Fruit fly (Drosophila melanogaster) whole organism, wandering third instar larva: ENCODE data around the gene Fum3.

ENCODE experiments used
- psq ChIP-seq: fragments of 200-800 bp; sonication (Bioruptor generic); optimal IDR thresholded peaks from 3 replicates; lab custom pipeline; 2017; ENCODE audit warnings: missing biosample characterization, mild to moderate bottlenecking, missing genetic modification characterization, moderate library complexity
- usp ChIP-seq: fragments of >200 bp; optimal IDR thresholded peaks from 2 replicates; lab custom pipeline; 2017; ENCODE audit warnings: missing biosample characterization, missing genetic modification characterization
- woc ChIP-seq: sonication (Bioruptor generic); optimal IDR thresholded peaks from 2 replicates; lab custom pipeline; 2016; ENCODE audit warnings: missing biosample characterization, mild to moderate bottlenecking, missing genetic modification characterization

- TF ChIP-seq usp (GFP tag; lab: Kevin White, UChicago) (no peak), psq (no peak), woc (GFP tag; lab: Kevin White, UChicago) (no peak)
Measured at dm6 chr3L:11419344-11419743, 46.3 kb downstream of the Fum3 start.
